Fruit fly (Drosophila melanogaster) whole organism, embryonic: ENCODE measurements around the gene pkaap.

ENCODE experiments used
- Aef1 ChIP-seq: fragments of 200-800 bp; sonication (Bioruptor generic); IDR thresholded peaks from 3 replicates; pipeline ENCODE4 v1.3.6; 2022; ENCODE audit warnings: missing biosample characterization, missing genetic modification characterization
- Atf6 ChIP-seq: fragments of 200-800 bp; sonication (Bioruptor generic); IDR thresholded peaks from 2 replicates; pipeline ENCODE4 v1.3.6; 2022; ENCODE audit warnings: missing biosample characterization, missing genetic modification characterization
- Bdp1 ChIP-seq: fragments of 200-800 bp; sonication (Bioruptor generic); optimal IDR thresholded peaks from 3 replicates; lab custom pipeline; 2016; ENCODE audit warnings: missing biosample characterization, missing genetic modification characterization
- CG10267 ChIP-seq: fragments of 200-800 bp; sonication (Bioruptor generic); optimal IDR thresholded peaks from 2 replicates; lab custom pipeline; 2018; ENCODE audit warnings: missing biosample characterization, mild to moderate bottlenecking, missing genetic modification characterization, moderate library complexity
- CG10366 ChIP-seq: fragments of 200-800 bp; sonication (Bioruptor generic); IDR thresholded peaks from 2 replicates; pipeline ENCODE4 v1.3.6; 2022; ENCODE audit warnings: missing biosample characterization, missing genetic modification characterization
- CG11085 ChIP-seq: fragments of 200-800 bp; sonication (Bioruptor generic); IDR thresholded peaks from 2 replicates; pipeline ENCODE4 v1.3.6; 2022; ENCODE audit warnings: missing biosample characterization, missing genetic modification characterization
- CG15269 ChIP-seq: fragments of 200-800 bp; sonication (Bioruptor generic); optimal IDR thresholded peaks from 2 replicates; lab custom pipeline; 2018; ENCODE audit warnings: missing biosample characterization, mild to moderate bottlenecking, missing genetic modification characterization, moderate library complexity
- CG1529 ChIP-seq: fragments of 200-800 bp; sonication (Bioruptor generic); optimal IDR thresholded peaks from 3 replicates; lab custom pipeline; 2018; ENCODE audit warnings: missing biosample characterization, missing genetic modification characterization
- CG17361 ChIP-seq: fragments of 200-800 bp; sonication (Bioruptor generic); IDR thresholded peaks from 3 replicates; pipeline ENCODE4 v1.3.6; 2022; ENCODE audit warnings: missing biosample characterization, missing genetic modification characterization
- CG17802 ChIP-seq: fragments of 200-800 bp; sonication (Bioruptor generic); optimal IDR thresholded peaks from 2 replicates; lab custom pipeline; 2018; ENCODE audit warnings: missing biosample characterization, mild to moderate bottlenecking, missing genetic modification characterization, moderate library complexity
- CG2678 ChIP-seq: fragments of 200-800 bp; sonication (Bioruptor generic); optimal IDR thresholded peaks from 3 replicates; lab custom pipeline; 2019; ENCODE audit warnings: missing biosample characterization, mild to moderate bottlenecking, missing genetic modification characterization, moderate library complexity
- CG4404 ChIP-seq: fragments of 200-800 bp; sonication (Bioruptor generic); IDR thresholded peaks from 2 replicates; pipeline ENCODE4 v1.3.6; 2022; ENCODE audit warnings: missing biosample characterization, missing genetic modification characterization
- CG6791 ChIP-seq: fragments of 200-800 bp; sonication (Bioruptor generic); IDR thresholded peaks from 3 replicates; pipeline ENCODE4 v1.3.6; 2022; ENCODE audit warnings: missing biosample characterization, missing genetic modification characterization; ENCODE audit not compliant: partially characterized antibody
- CG7372 ChIP-seq: fragments of 200-800 bp; sonication (Bioruptor generic); IDR thresholded peaks from 2 replicates; pipeline ENCODE4 v1.3.6; 2022; ENCODE audit warnings: missing biosample characterization, missing genetic modification characterization
- CG7556 ChIP-seq: fragments of 200-800 bp; sonication (Bioruptor generic); optimal IDR thresholded peaks from 2 replicates; lab custom pipeline; 2017; ENCODE audit warnings: missing biosample characterization, mild to moderate bottlenecking, missing genetic modification characterization
- CG8290 ChIP-seq, 3 experiments: fragments of 200-800 bp; sonication (Bioruptor generic); optimal IDR thresholded peaks; 2 replicates each; lab custom pipeline; 2016 to 2019; ENCODE audit warnings: missing biosample characterization in 3 of 3, missing genetic modification characterization in 3 of 3, mild to moderate bottlenecking in 2 of 3, moderate library complexity in 1 of 3
- CG8388 ChIP-seq: fragments of 200-800 bp; sonication (Bioruptor generic); optimal IDR thresholded peaks from 2 replicates; lab custom pipeline; 2019; ENCODE audit warnings: missing biosample characterization, mild to moderate bottlenecking, missing genetic modification characterization, moderate library complexity
- Camta ChIP-seq: fragments of 200-800 bp; sonication (Bioruptor generic); optimal IDR thresholded peaks from 2 replicates; lab custom pipeline; 2016; ENCODE audit warnings: missing biosample characterization, missing genetic modification characterization
- Dref ChIP-seq: fragments of 200-800 bp; sonication (Bioruptor generic); IDR thresholded peaks from 2 replicates; pipeline ENCODE4 v1.3.6; 2022; ENCODE audit warnings: missing biosample characterization, missing genetic modification characterization
- ERR ChIP-seq: fragments of 200-800 bp; sonication (Bioruptor generic); optimal IDR thresholded peaks from 2 replicates; lab custom pipeline; 2016; ENCODE audit warnings: missing biosample characterization, missing genetic modification characterization
- Ets65A ChIP-seq: fragments of 200-800 bp; sonication (Bioruptor generic); peaks from one replicate; lab custom pipeline; 2016; ENCODE audit warnings: missing biosample characterization, missing genetic modification characterization
- Gug ChIP-seq: fragments of 200-800 bp; sonication (Bioruptor generic); IDR thresholded peaks from 4 replicates; pipeline ENCODE4 v1.3.6; 2022; ENCODE audit warnings: missing biosample characterization, missing genetic modification characterization
- H2.0 ChIP-seq: fragments of 200-800 bp; sonication (Bioruptor generic); IDR thresholded peaks from 2 replicates; pipeline ENCODE4 v1.3.6; 2022; ENCODE audit warnings: missing biosample characterization, missing genetic modification characterization
- HHEX ChIP-seq: fragments of 200-800 bp; sonication (Bioruptor generic); optimal IDR thresholded peaks from 3 replicates; lab custom pipeline; 2017; ENCODE audit warnings: missing biosample characterization, mild to moderate bottlenecking, missing genetic modification characterization, missing genetic modification reagents
- Rx ChIP-seq: fragments of 200-800 bp; sonication (Bioruptor generic); IDR thresholded peaks from 2 replicates; pipeline ENCODE4 v1.3.6; 2022; ENCODE audit warnings: missing biosample characterization, missing genetic modification characterization
- Side ChIP-seq: fragments of 200-800 bp; sonication (Bioruptor generic); optimal IDR thresholded peaks from 2 replicates; lab custom pipeline; 2016; ENCODE audit warnings: missing biosample characterization, missing genetic modification characterization
- ase ChIP-seq: fragments of 200-800 bp; sonication (Bioruptor generic); IDR thresholded peaks from 3 replicates; pipeline ENCODE4 v1.3.6; 2022; ENCODE audit warnings: missing biosample characterization, missing genetic modification characterization
- bbx ChIP-seq: fragments of 200-800 bp; sonication (Bioruptor generic); IDR thresholded peaks from 2 replicates; pipeline ENCODE4 v1.3.6; 2022; ENCODE audit warnings: missing biosample characterization, missing genetic modification characterization; ENCODE audit not compliant: partially characterized antibody
- br ChIP-seq: fragments of >200 bp; optimal IDR thresholded peaks from 2 replicates; lab custom pipeline; 2017
- cad ChIP-seq: fragments of >200 bp; optimal IDR thresholded peaks from 2 replicates; lab custom pipeline; 2017; ENCODE audit warnings: missing biosample characterization, missing genetic modification characterization
- dm ChIP-seq: fragments of 200-800 bp; sonication (Bioruptor generic); optimal IDR thresholded peaks from 3 replicates; lab custom pipeline; 2016; ENCODE audit warnings: missing biosample characterization, missing genetic modification characterization
- fru ChIP-seq: fragments of >200 bp; optimal IDR thresholded peaks from 2 replicates; lab custom pipeline; 2017
- gcm ChIP-seq: fragments of 200-800 bp; sonication (Bioruptor generic); optimal IDR thresholded peaks from 2 replicates; lab custom pipeline; 2019; ENCODE audit warnings: missing biosample characterization, mild to moderate bottlenecking, missing genetic modification characterization, moderate library complexity
- ind ChIP-seq: fragments of 200-800 bp; sonication (Bioruptor generic); optimal IDR thresholded peaks from 3 replicates; lab custom pipeline; 2016; ENCODE audit warnings: missing biosample characterization, missing genetic modification characterization
- jing ChIP-seq: fragments of 200-800 bp; sonication (Bioruptor generic); optimal IDR thresholded peaks from 2 replicates; lab custom pipeline; 2018; ENCODE audit warnings: missing biosample characterization, mild to moderate bottlenecking, missing genetic modification characterization
- kah ChIP-seq: fragments of 200-800 bp; sonication (Bioruptor generic); optimal IDR thresholded peaks from 2 replicates; lab custom pipeline; 2018; ENCODE audit warnings: missing biosample characterization, mild to moderate bottlenecking, missing genetic modification characterization
- mirr ChIP-seq: fragments of 200-800 bp; sonication (Bioruptor generic); optimal IDR thresholded peaks from 3 replicates; lab custom pipeline; 2018; ENCODE audit warnings: missing biosample characterization, mild to moderate bottlenecking, missing genetic modification characterization
- onecut ChIP-seq: fragments of 200-800 bp; sonication (Bioruptor generic); IDR thresholded peaks from 2 replicates; pipeline ENCODE4 v1.3.6; 2022; ENCODE audit warnings: missing biosample characterization, missing genetic modification characterization
- sens ChIP-seq: fragments of 200-800 bp; sonication (Bioruptor generic); peaks from one replicate; lab custom pipeline; 2016; ENCODE audit warnings: missing biosample characterization, missing genetic modification characterization
- seq ChIP-seq: fragments of 200-800 bp; sonication (Bioruptor generic); IDR thresholded peaks from 2 replicates; pipeline ENCODE4 v1.3.6; 2022; ENCODE audit warnings: missing biosample characterization, missing genetic modification characterization
- sisA ChIP-seq: fragments of 200-800 bp; sonication (Bioruptor generic); IDR thresholded peaks from 2 replicates; pipeline ENCODE4 v1.3.6; 2022; ENCODE audit warnings: missing biosample characterization, missing genetic modification characterization
- sr ChIP-seq: fragments of 200-800 bp; sonication (Bioruptor generic); IDR thresholded peaks from 3 replicates; pipeline ENCODE4 v1.3.6; 2022; ENCODE audit warnings: missing biosample characterization, missing genetic modification characterization
- stwl ChIP-seq: fragments of 200-800 bp; sonication (Bioruptor generic); optimal IDR thresholded peaks from 3 replicates; lab custom pipeline; 2018; ENCODE audit warnings: missing biosample characterization, mild to moderate bottlenecking, missing genetic modification characterization, moderate library complexity
- tap ChIP-seq: fragments of 200-800 bp; optimal IDR thresholded peaks from 3 replicates; lab custom pipeline; 2019; ENCODE audit warnings: missing biosample characterization, mild to moderate bottlenecking, missing genetic modification characterization, moderate library complexity
- tna ChIP-seq: fragments of 200-800 bp; sonication (Bioruptor generic); IDR thresholded peaks from 2 replicates; pipeline ENCODE4 v1.3.6; 2022; ENCODE audit warnings: missing biosample characterization, missing genetic modification characterization; ENCODE audit not compliant: partially characterized antibody
- tup ChIP-seq: fragments of 200-800 bp; sonication (Bioruptor generic); optimal IDR thresholded peaks from 2 replicates; lab custom pipeline; 2016; ENCODE audit warnings: missing biosample characterization, mild to moderate bottlenecking, missing genetic modification characterization, moderate library complexity
- tx ChIP-seq: fragments of 200-800 bp; sonication (Bioruptor generic); optimal IDR thresholded peaks from 2 replicates; lab custom pipeline; 2016; ENCODE audit warnings: missing biosample characterization, missing genetic modification characterization
- vfl ChIP-seq: fragments of 200-800 bp; sonication (Bioruptor generic); optimal IDR thresholded peaks from 2 replicates; lab custom pipeline; 2016; ENCODE audit warnings: missing biosample characterization, missing genetic modification characterization
- vnd ChIP-seq: fragments of 200-800 bp; sonication (Bioruptor generic); IDR thresholded peaks from 3 replicates; pipeline ENCODE4 v1.3.6; 2022; ENCODE audit warnings: missing biosample characterization, missing genetic modification characterization; ENCODE audit not compliant: partially characterized antibody
- zen ChIP-seq: fragments of 200-800 bp; sonication (Bioruptor generic); optimal IDR thresholded peaks from 3 replicates; lab custom pipeline; 2018; ENCODE audit warnings: missing biosample characterization, mild to moderate bottlenecking, missing genetic modification characterization, moderate library complexity

Gene pkaap

DNA sequence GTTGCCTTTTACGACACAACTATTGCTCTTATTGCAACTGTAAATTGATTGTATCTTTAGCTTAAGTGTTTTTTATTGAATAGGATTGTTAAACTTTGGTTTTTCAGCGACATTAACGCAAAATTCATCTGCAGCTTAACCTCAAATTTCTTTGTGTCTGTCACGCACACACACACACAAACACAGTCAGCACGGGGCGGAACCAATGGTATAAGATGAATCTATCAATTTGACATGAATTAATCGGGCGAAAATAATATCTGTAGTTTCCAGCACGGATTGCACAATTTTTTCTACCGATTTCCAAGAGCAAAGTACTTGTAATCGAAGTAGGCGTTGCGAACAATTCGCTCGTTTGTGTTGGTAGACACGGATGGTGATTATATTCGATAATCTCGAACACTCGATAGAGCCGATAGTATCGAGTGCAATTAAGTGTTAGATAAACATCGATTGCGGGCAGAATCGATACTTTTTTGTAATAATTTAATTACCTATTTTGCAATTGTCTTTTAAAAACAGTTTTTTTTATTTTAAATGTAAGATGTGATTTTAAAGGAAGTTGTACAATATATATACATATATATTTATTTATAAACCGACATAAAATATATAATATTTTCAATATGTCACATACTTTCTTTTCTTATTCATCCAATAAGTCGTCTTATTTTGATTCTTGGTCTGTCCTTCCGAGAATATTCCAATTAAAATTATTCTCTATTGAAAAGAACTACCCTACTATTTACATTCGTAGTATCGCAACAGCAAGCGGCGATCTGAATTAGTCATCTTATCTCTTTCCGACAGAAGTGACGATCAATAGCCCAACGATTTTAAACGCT, 30.6 kb upstream of the pkaap start, which contains the start of the genes PRL-1 and EndoGI (continued):
- no peak for TF ChIP-seq br (lab: Kevin White, UChicago)
- peak; percentile 66 for TF ChIP-seq Ets65A (GFP tag; lab: Kevin White, UChicago)
- TF ChIP-seq tx (GFP tag; lab: Kevin White, UChicago) = no peak
- no peak for TF ChIP-seq ERR (GFP tag; lab: Kevin White, UChicago)
- TF ChIP-seq seq (GFP tag; lab: Robert Waterston, UW) = 0 out of 2 replicates have a peak, but pooled peaks have one; percentile 62
- TF ChIP-seq tap (tag; lab: Kevin White, UChicago) = peak; percentile 87
- TF ChIP-seq CG2678 = peak; percentile 89
- TF ChIP-seq kah (GFP tag; lab: Kevin White, UChicago) = peak; percentile 48
- TF ChIP-seq stwl = peak; percentile 96
- no peak for TF ChIP-seq HHEX
- peak; percentile 77 for TF ChIP-seq CG8388 (GFP tag; lab: Kevin White, UChicago)
- no peak for TF ChIP-seq CG17802 (tag; lab: Kevin White, UChicago)
- no peak for TF ChIP-seq Bdp1 (GFP tag; lab: Kevin White, UChicago)
- peak; percentile 100 for TF ChIP-seq Dref
- TF ChIP-seq vfl (GFP tag; lab: Kevin White, UChicago) = no peak
- TF ChIP-seq CG10366 (GFP tag; lab: Robert Waterston, UW) = peak; percentile 70; the same call in 1 of the 2 replicates
- peak; percentile 86 for TF ChIP-seq sens (GFP tag; lab: Kevin White, UChicago)
- no peak for TF ChIP-seq fru (lab: Kevin White, UChicago)
- peak; percentile 52 for TF ChIP-seq dm (GFP tag; lab: Kevin White, UChicago)
- TF ChIP-seq jing (GFP tag; lab: Kevin White, UChicago) = no peak
- no peak for TF ChIP-seq Rx (GFP tag; lab: Robert Waterston, UW)
- peak; percentile 90 for TF ChIP-seq CG15269
- peak; percentile 85 for TF ChIP-seq gcm
- TF ChIP-seq Camta (GFP tag; lab: Kevin White, UChicago) = peak; percentile 28
- no peak for TF ChIP-seq CG4404 (GFP tag; lab: Robert Waterston, UW)
- TF ChIP-seq Atf6 (GFP tag; lab: Robert Waterston, UW) = peak; percentile 75
- no peak; the same call in 2 of the 3 replicates for TF ChIP-seq Aef1
- peak; percentile 80 for TF ChIP-seq H2.0 (GFP tag; lab: Robert Waterston, UW)
- no peak; the same call in 3 of the 4 replicates for TF ChIP-seq Gug (GFP tag; lab: Robert Waterston, UW)
- no peak for TF ChIP-seq Side
- peak; percentile 100 for TF ChIP-seq vnd
- peak; percentile 85 for TF ChIP-seq CG17361 (GFP tag; lab: Robert Waterston, UW)
- TF ChIP-seq tup (GFP tag; lab: Kevin White, UChicago) = no peak
- TF ChIP-seq bbx (GFP tag; lab: Robert Waterston, UW) = peak; percentile 100
- TF ChIP-seq mirr (GFP tag; lab: Kevin White, UChicago) = no peak
- no peak; the same call in 1 of the 2 replicates for TF ChIP-seq CG11085 (GFP tag; lab: Robert Waterston, UW)
- peak; percentile 87 for TF ChIP-seq zen
- peak; percentile 4 for TF ChIP-seq CG1529 (GFP tag; lab: Kevin White, UChicago)
- TF ChIP-seq ind = peak; percentile 53
- TF ChIP-seq CG6791 (GFP tag; lab: Robert Waterston, UW) = peak; percentile 100
- TF ChIP-seq CG7556 (GFP tag; lab: Kevin White, UChicago) = peak; percentile 73
- TF ChIP-seq tna (GFP tag; lab: Robert Waterston, UW) = peak; percentile 100
- TF ChIP-seq CG7372 (GFP tag; lab: Robert Waterston, UW) = 0 out of 2 replicates have a peak, but pooled peaks have one; percentile 51
- TF ChIP-seq cad = no peak
- peak; percentile 39; the same call in 1 of the 3 replicates for TF ChIP-seq ase (GFP tag; lab: Robert Waterston, UW)
- TF ChIP-seq sisA (GFP tag; lab: Robert Waterston, UW) = no peak
- TF ChIP-seq onecut = peak; percentile 60
- peak; percentile 49 for TF ChIP-seq CG8290 (GFP tag; optimal IDR thresholded peaks at IDR 0.05; lab: Kevin White, UChicago)
- TF ChIP-seq CG8290 (tag; optimal IDR thresholded peaks at IDR 0.05; lab: Kevin White, UChicago) = peak in 1 of 2 experiments; percentile 68
- peak; percentile 87 for TF ChIP-seq CG10267
- no peak for TF ChIP-seq sr (GFP tag; lab: Robert Waterston, UW)
